Fruit fly (Drosophila melanogaster) whole organism: ENCODE data around the gene Ubqn.

Source experiments
- CG8478 ChIP-seq: fragments of >200 bp; optimal IDR thresholded peaks from 2 replicates; lab custom pipeline; 2018; ENCODE audit warnings: inconsistent platforms
- Dll ChIP-seq: fragments of >200 bp; optimal IDR thresholded peaks from 2 replicates; lab custom pipeline; 2017
- EcR ChIP-seq, 2 experiments: fragments of >200 bp; optimal IDR thresholded peaks; 2 replicates each; lab custom pipeline; 2017; ENCODE audit warnings: missing biosample characterization in 2 of 2, missing genetic modification characterization in 2 of 2, missing genetic modification reagents in 2 of 2
- pan ChIP-seq: fragments of >200 bp; optimal IDR thresholded peaks from 2 replicates; lab custom pipeline; 2017
- psq ChIP-seq: fragments of >200 bp; optimal IDR thresholded peaks from 2 replicates; lab custom pipeline; 2017
- usp ChIP-seq: fragments of >200 bp; optimal IDR thresholded peaks from 2 replicates; lab custom pipeline; 2017; ENCODE audit warnings: missing biosample characterization, missing genetic modification characterization, mixed read lengths

Ubqn gene

DNA sequence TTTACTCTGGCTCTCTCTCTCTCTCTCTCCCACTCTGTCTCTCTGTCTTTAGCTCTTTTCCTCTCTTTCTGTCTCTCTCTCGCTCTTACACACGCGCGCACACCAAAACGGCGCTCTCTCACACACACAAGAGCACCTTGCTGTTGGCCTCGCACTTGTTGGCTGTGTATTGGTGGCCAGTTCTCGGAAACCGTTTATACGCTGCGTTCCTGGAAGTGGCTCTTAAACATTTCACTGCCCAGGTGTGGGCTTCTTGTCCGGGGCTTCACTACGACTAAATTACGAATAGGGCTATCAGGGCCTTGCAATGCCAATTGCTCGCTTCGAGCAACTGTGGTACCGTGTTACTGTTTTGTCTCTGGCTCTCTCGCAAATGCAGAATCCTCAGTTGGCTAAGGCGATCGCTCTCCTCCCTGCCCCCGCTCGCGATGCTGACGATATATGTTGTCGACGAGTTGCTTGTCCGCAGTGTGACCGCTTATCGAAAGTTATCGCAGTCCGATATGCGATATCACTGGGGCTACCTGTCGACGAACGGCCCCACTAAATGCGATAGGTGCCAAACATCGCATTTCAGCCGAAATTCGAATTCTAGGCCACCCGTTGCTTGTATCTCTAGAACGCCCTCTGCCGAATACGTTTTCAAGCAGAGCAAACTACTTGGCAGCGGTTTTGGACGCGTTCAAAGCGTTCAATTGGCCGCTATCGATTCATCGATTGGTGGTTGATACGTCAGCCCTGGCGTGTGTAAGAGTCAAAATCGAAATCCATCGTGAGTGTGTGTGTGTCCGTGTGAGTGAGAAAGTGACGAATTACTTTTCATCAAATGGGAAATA is at the start of gene Ubqn, which contains the start of gene dome:
Gene Ubqn (plus strand): TSS at position 769 of the 836 bp plus-strand sequence.
Gene dome (minus strand): TSS at position 479 of the 836 bp plus-strand sequence.
- TF ChIP-seq CG8478 (lab: Kevin White, UChicago) = no peak
- TF ChIP-seq Dll (lab: Kevin White, UChicago) = peak; percentile 97

- TF ChIP-seq EcR (GFP tag; optimal IDR thresholded peaks at IDR 0.05; lab: Kevin White, UChicago) (no peak), Dll (lab: Kevin White, UChicago) (peak; percentile 8), psq (no peak), usp (no peak)
Measured at dm6 chrX:19637002-19637420, 46.6 kb upstream of the Ubqn start.

dm6 chrX:19637434-19638327 is 45.9 kb upstream of the Ubqn start:
- TF ChIP-seq usp (no peak), pan (lab: Kevin White, UChicago) (no peak), Dll (lab: Kevin White, UChicago) (no peak), CG8478 (lab: Kevin White, UChicago) (peak; percentile 73)

dm6 chrX:19638328-19638940 is 45.2 kb upstream of the Ubqn start, which contains the start of gene Rcd-1:
Gene Rcd-1 (plus strand): TSS chrX:19638767.
- TF ChIP-seq pan (lab: Kevin White, UChicago) = no peak
- TF ChIP-seq CG8478 (lab: Kevin White, UChicago) = no peak
- TF ChIP-seq usp = no peak
- TF ChIP-seq EcR (GFP tag; optimal IDR thresholded peaks at IDR 0.05; lab: Kevin White, UChicago) = no peak
- no peak for TF ChIP-seq psq
- TF ChIP-seq Dll (lab: Kevin White, UChicago) = no peak

- TF ChIP-seq Dll (lab: Kevin White, UChicago) = no peak
- peak; percentile 54 for TF ChIP-seq CG8478 (lab: Kevin White, UChicago)
- TF ChIP-seq usp = no peak
Measured at dm6 chrX:19640707-19641248, 42.8 kb upstream of the Ubqn start.

DNA sequence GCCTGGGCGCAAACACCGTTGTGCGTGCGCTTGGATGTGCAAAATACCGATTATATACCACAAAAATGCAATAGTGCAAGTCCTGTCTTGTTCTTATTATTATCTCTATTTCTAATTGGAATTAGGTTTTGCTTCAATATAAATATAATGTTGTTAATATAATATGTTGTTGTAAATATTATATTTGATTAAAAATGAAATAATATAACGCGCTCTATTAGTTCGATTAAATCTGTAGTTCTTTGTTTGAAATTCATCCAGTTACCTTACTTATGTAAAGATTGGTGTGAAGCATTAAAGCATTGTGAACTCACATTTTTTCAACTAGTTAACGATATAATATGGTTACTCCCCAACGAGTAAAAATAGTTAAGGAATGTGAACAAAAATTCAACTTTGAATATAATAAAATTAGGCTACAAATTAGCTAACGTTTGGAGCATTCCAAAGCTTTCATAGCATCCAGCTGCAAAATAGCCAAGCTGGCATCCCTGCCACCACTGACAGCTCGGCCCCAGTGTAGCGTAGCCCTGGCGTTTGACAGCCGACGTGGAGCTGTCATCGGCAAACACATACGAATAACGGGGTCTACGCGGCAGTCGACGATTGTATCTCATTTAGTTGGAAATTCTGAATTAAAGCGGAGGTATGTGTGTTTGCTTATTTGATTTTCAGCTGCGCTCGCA is 40.6 kb upstream of the Ubqn start, which contains the start of the genes CG12237 and Sec61gamma:
Gene CG12237 (minus strand): TSS at position 51 of the 686 bp plus-strand sequence.
Gene Sec61gamma (plus strand): TSS at position 509 of the 686 bp plus-strand sequence.
- no peak for TF ChIP-seq EcR (GFP tag; optimal IDR thresholded peaks at IDR 0.05; lab: Kevin White, UChicago)
- no peak for TF ChIP-seq CG8478 (lab: Kevin White, UChicago)
- TF ChIP-seq pan (lab: Kevin White, UChicago) = no peak

DNA sequence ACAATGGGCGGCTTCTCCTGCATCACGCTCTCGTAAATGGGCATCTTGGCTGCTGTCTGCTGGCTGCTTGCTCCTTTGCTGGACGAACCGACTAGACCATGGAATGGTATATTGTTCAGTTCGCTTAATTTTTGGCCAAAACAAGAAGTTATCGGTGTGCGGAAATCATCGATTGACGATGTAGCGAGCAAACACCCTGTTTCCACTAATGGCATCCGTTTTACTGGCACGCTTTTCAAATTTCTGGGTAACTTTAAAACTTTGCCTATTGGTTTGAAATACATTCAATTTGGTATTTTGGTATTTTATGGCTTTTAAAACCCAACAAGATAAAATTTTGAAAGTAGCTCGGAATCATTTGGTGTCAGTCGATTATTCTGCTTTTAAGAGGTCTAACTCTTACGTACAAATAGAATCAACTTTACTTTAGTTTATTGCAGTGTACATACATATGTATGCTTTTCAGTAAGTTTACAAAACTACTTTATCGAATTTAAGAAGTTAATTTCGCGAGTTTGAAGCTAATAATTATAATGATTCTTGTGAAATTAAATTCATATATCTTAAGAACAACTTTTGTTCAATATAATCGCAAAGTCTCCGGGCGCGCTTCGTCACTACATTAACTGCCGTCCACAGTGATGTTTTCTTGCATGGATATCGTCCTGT is 37.6 kb upstream of the Ubqn start, which contains the start of gene Arp10:
Gene Arp10 (minus strand): TSS at position 304 of the 669 bp plus-strand sequence.
- TF ChIP-seq usp = no peak

dm6 chrX:19651757-19652419 is 31.7 kb upstream of the Ubqn start, which contains the start of the genes Ranbp21 and Elys:
Gene Ranbp21 (minus strand): TSS chrX:19652269.
Gene Elys (plus strand): TSS chrX:19652305.
- TF ChIP-seq psq (no peak), usp (no peak), EcR (GFP tag; optimal IDR thresholded peaks at IDR 0.05; lab: Kevin White, UChicago) (no peak), pan (lab: Kevin White, UChicago) (no peak), CG8478 (lab: Kevin White, UChicago) (no peak), Dll (lab: Kevin White, UChicago) (no peak)

DNA sequence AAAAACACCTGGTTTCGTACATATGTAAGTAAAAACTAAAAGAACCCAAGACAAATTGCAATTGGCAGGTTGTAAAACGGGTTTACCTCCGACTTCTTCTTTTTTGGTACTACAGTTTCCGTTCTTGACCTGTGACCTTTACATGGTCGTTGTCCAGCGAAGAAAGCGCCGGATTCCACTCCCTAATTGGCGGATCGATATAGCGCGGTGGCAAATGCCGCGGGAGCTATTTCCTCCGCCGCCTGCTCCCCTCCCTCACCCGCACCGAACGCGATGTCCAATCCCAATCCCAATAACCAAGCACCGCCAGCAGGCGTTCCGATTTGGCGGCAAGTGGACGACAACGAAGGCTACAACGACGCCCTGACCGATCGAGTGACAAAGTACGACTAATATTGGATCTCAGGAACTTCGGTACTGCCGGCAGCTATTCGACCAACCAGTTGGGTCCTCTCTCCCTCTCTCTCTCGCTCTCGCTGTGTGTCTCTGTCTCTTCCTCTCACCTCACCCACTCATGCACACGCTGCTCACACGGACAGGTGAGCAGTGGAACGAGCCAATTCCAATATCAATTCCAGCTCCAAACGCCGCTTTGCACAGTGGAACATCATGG is 20.9 kb upstream of the Ubqn start:
- TF ChIP-seq psq (no peak), Dll (lab: Kevin White, UChicago) (peak; percentile 53)

- TF ChIP-seq Dll (lab: Kevin White, UChicago) (peak; percentile 2), psq (no peak), CG8478 (lab: Kevin White, UChicago) (no peak)
Measured at dm6 chrX:19663196-19663858, 20.3 kb upstream of the Ubqn start.
